Worm (Caenorhabditis elegans) whole organism, L4 larva: ENCODE measurements around the gene K02A6.4.
A peak's percentile ranks its signal among the peaks of the same experiment; 100 is the strongest.

Experiments used
- F10B5.3 ChIP-seq: sonication (generic microtip); optimal IDR thresholded peaks from 2 replicates; lab custom pipeline; 2016; ENCODE audit warnings: mild to moderate bottlenecking, missing genetic modification characterization, missing compliant biosample characterization
- F26F4.8 ChIP-seq: fragments of 200-800 bp; sonication (Bioruptor generic); conservative IDR thresholded peaks from 2 replicates; pipeline ENCODE4 v1.3.6; 2022; ENCODE audit warnings: missing genetic modification characterization, missing compliant biosample characterization
- F49E8.2 ChIP-seq: sonication (generic microtip); optimal IDR thresholded peaks from 2 replicates; lab custom pipeline; 2016; ENCODE audit warnings: missing compliant biosample characterization, mild to moderate bottlenecking, missing genetic modification characterization, borderline replicate concordance
- T26A8.4 ChIP-seq: fragments of 200-800 bp; sonication (Bioruptor generic); IDR thresholded peaks from 2 replicates; pipeline ENCODE4 v1.3.6; 2022; ENCODE audit warnings: missing genetic modification characterization, missing compliant biosample characterization
- Y48G9A.11 ChIP-seq: fragments of 200-800 bp; sonication (Bioruptor generic); IDR thresholded peaks from 2 replicates; pipeline ENCODE4 v1.3.6; 2022; ENCODE audit warnings: missing genetic modification reagents, missing genetic modification characterization, missing compliant biosample characterization
- Y5F2A.4 ChIP-seq: fragments of 200-800 bp; sonication (Bioruptor generic); optimal IDR thresholded peaks from 2 replicates; lab custom pipeline; 2018; ENCODE audit warnings: mild to moderate bottlenecking, missing genetic modification characterization, missing compliant biosample characterization
- ama-1 ChIP-seq: fragments of 150-350 bp; optimal IDR thresholded peaks from 2 replicates; lab custom pipeline; 2014; ENCODE audit warnings: inconsistent platforms, mixed read lengths
- ceh-62 ChIP-seq: sonication (generic microtip); optimal IDR thresholded peaks from 2 replicates; lab custom pipeline; 2017; ENCODE audit warnings: missing biosample characterization, missing genetic modification characterization
- cey-2 ChIP-seq: sonication (generic microtip); optimal IDR thresholded peaks from 3 replicates; lab custom pipeline; 2017; ENCODE audit warnings: missing genetic modification characterization, mild to moderate bottlenecking, missing compliant biosample characterization, antibody characterized with exemption, borderline replicate concordance; ENCODE audit not compliant: insufficient read depth
- ctbp-1 ChIP-seq: fragments of 200-800 bp; sonication (Bioruptor generic); IDR thresholded peaks from 2 replicates; pipeline ENCODE4 v1.3.6; 2022; ENCODE audit warnings: missing genetic modification reagents, missing genetic modification characterization, missing compliant biosample characterization
- daf-16 ChIP-seq, 3 experiments: sonication (generic microtip); optimal IDR thresholded peaks; 2 replicates each; lab custom pipeline; 2016 to 2017; ENCODE audit warnings: missing genetic modification characterization in 3 of 3, missing genetic modification reagents in 3 of 3, mild to moderate bottlenecking in 2 of 3, missing compliant biosample characterization in 2 of 3, missing biosample characterization in 1 of 3, moderate library complexity in 1 of 3
- daf-8 ChIP-seq: fragments of 200-800 bp; sonication (Bioruptor generic); IDR thresholded peaks from 2 replicates; pipeline ENCODE4 v1.3.6; 2022; ENCODE audit warnings: missing genetic modification characterization, missing compliant biosample characterization
- dpl-1 ChIP-seq: fragments of 150-350 bp; optimal IDR thresholded peaks from 2 replicates; lab custom pipeline; 2014; ENCODE audit warnings: missing biosample characterization, missing genetic modification reagents, missing genetic modification characterization
- egl-43 ChIP-seq: fragments of 200-800 bp; sonication (Bioruptor generic); IDR thresholded peaks from 2 replicates; pipeline ENCODE4 v1.3.6; 2022; ENCODE audit warnings: missing genetic modification reagents, missing genetic modification characterization, missing compliant biosample characterization
- fkh-10 ChIP-seq: fragments of 150-350 bp; optimal IDR thresholded peaks from 2 replicates; lab custom pipeline; 2014; ENCODE audit warnings: missing biosample characterization, missing genetic modification reagents, missing genetic modification characterization
- gei-8 ChIP-seq: fragments of 200-800 bp; sonication (Bioruptor generic); optimal IDR thresholded peaks from 2 replicates; lab custom pipeline; 2018; ENCODE audit warnings: mild to moderate bottlenecking, missing genetic modification characterization, missing compliant biosample characterization
- hif-1 ChIP-seq, 2 experiments: sonication (generic microtip); optimal IDR thresholded peaks; 2 replicates each; lab custom pipeline; 2016 to 2017; ENCODE audit warnings: missing compliant biosample characterization in 2 of 2, missing genetic modification characterization in 2 of 2, missing genetic modification reagents in 2 of 2, missing genotype in 2 of 2, mild to moderate bottlenecking in 1 of 2
- hlh-11 ChIP-seq: fragments of 200-800 bp; sonication (Bioruptor generic); optimal IDR thresholded peaks from 2 replicates; lab custom pipeline; 2018; ENCODE audit warnings: mild to moderate bottlenecking, missing genetic modification characterization, missing compliant biosample characterization
- hlh-30 ChIP-seq: sonication (generic microtip); optimal IDR thresholded peaks from 2 replicates; lab custom pipeline; 2017; ENCODE audit warnings: antibody characterized with exemption, mild to moderate bottlenecking, missing genetic modification characterization, missing compliant biosample characterization; ENCODE audit not compliant: insufficient read depth
- hmg-1.1 ChIP-seq: fragments of 200-800 bp; sonication (Bioruptor generic); IDR thresholded peaks from 2 replicates; pipeline ENCODE4 v1.3.6; 2022; ENCODE audit warnings: missing genetic modification reagents, missing genetic modification characterization, missing compliant biosample characterization
- lin-13 ChIP-seq: fragments of 150-350 bp; optimal IDR thresholded peaks from 2 replicates; lab custom pipeline; 2014; ENCODE audit warnings: missing biosample characterization, missing genetic modification reagents, missing genetic modification characterization
- lsy-2 ChIP-seq, 2 experiments: fragments of 150-350 bp in 1 of 2; sonication (generic microtip) in 1 of 2; optimal IDR thresholded peaks; 2 replicates each; lab custom pipeline; 2014 to 2017; ENCODE audit warnings: missing biosample characterization in 2 of 2, missing genetic modification characterization in 2 of 2
- mdl-1 ChIP-seq, 2 experiments: fragments of 150-350 bp in 1 of 2; sonication (generic microtip) in 1 of 2; optimal IDR thresholded peaks; 2 replicates each; lab custom pipeline; 2014 to 2017; ENCODE audit warnings: missing biosample characterization in 2 of 2, missing genetic modification characterization in 2 of 2
- mdt-29 ChIP-seq: fragments of 200-800 bp; sonication (Bioruptor generic); IDR thresholded peaks from 2 replicates; pipeline ENCODE4 v1.3.6; 2022; ENCODE audit warnings: missing genetic modification reagents, missing genetic modification characterization, missing compliant biosample characterization
- mep-1 ChIP-seq: fragments of 150-350 bp; sonication (generic microtip); optimal IDR thresholded peaks from 3 replicates; lab custom pipeline; 2014; ENCODE audit warnings: missing biosample characterization, missing genetic modification characterization
- mes-2 ChIP-seq: sonication (generic microtip); optimal IDR thresholded peaks from 2 replicates; lab custom pipeline; 2016; ENCODE audit warnings: missing genotype, mild to moderate bottlenecking, missing genetic modification characterization, missing compliant biosample characterization; ENCODE audit not compliant: poor library complexity, severe bottlenecking
- mxl-3 ChIP-seq: fragments of 200-800 bp; sonication (Bioruptor generic); optimal IDR thresholded peaks from 2 replicates; lab custom pipeline; 2018; ENCODE audit warnings: mild to moderate bottlenecking, missing genetic modification characterization, missing compliant biosample characterization
- nhr-25 ChIP-seq: sonication (generic microtip); optimal IDR thresholded peaks from 2 replicates; lab custom pipeline; 2017; ENCODE audit warnings: missing genetic modification characterization, mild to moderate bottlenecking, missing compliant biosample characterization, antibody characterized with exemption, moderate library complexity, borderline replicate concordance; ENCODE audit not compliant: insufficient read depth
- nhr-28 ChIP-seq: fragments of 150-350 bp; optimal IDR thresholded peaks from 2 replicates; lab custom pipeline; 2014; ENCODE audit warnings: missing biosample characterization, missing genetic modification characterization
- nhr-48 ChIP-seq: sonication (generic microtip); optimal IDR thresholded peaks from 2 replicates; lab custom pipeline; 2016; ENCODE audit warnings: mild to moderate bottlenecking, missing genetic modification characterization, missing compliant biosample characterization
- php-3 ChIP-seq: fragments of 200-800 bp; sonication (Bioruptor generic); IDR thresholded peaks from 2 replicates; pipeline ENCODE4 v1.3.6; 2022; ENCODE audit warnings: missing genetic modification reagents, missing genetic modification characterization, missing compliant biosample characterization
- rbr-2 ChIP-seq: sonication (generic microtip); optimal IDR thresholded peaks from 2 replicates; lab custom pipeline; 2016; ENCODE audit warnings: missing genotype, missing genetic modification characterization, missing compliant biosample characterization
- set-16 ChIP-seq: fragments of 200-800 bp; sonication (Bioruptor generic); IDR thresholded peaks from 2 replicates; pipeline ENCODE4 v1.3.6; 2022; ENCODE audit warnings: missing genetic modification reagents, missing genetic modification characterization, missing compliant biosample characterization
- skn-1 ChIP-seq: fragments of 150-350 bp; optimal IDR thresholded peaks from 2 replicates; lab custom pipeline; 2014; ENCODE audit warnings: missing biosample characterization, missing genetic modification characterization
- unc-62 ChIP-seq, 3 experiments: fragments of 150-350 bp in 1 of 3; sonication (generic microtip); optimal IDR thresholded peaks in 2 of 3; peaks in 1 of 3; 1 replicate in 1 of 3; 2 replicates in 2 of 3; lab custom pipeline; 2014 to 2017; ENCODE audit warnings: missing biosample characterization in 3 of 3, missing genetic modification characterization in 3 of 3, missing genetic modification reagents in 3 of 3, missing genotype in 1 of 3
- zfp-3 ChIP-seq: fragments of 200-800 bp; sonication (Bioruptor generic); conservative IDR thresholded peaks from 2 replicates; pipeline ENCODE4 v1.3.6; 2022; ENCODE audit warnings: missing genetic modification reagents, missing genetic modification characterization, missing compliant biosample characterization

Gene K02A6.4

DNA sequence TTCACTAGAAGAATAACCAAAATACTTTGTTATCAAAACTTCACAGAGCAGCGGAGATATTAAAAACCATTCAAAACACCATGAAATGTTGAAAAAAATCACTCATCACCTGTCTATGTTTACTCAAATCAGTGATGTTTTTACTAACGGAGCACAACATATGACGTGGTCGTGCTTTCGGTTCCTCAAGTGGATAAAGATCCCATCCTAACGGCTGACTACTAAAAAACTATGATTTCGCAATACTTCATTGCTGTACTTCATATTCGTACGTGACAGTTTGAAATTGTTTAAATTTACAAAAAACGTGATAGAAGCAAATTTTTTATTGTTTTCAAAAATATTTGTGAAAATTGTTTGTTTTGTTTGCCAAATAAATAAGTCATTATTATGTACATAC, 39.1 kb upstream of the K02A6.4 start:
- no peak for TF ChIP-seq ama-1 (lab: Kevin White, UChicago)
- TF ChIP-seq daf-16 (GFP tag; optimal IDR thresholded peaks at IDR 0.05; lab: Kevin White, UChicago): peak in 1 of 2 experiments; percentile 94
- no peak for TF ChIP-seq daf-16 (tag; optimal IDR thresholded peaks at IDR 0.05; lab: Kevin White, UChicago)
- TF ChIP-seq mes-2 (tag; lab: Kevin White, UChicago): no peak
- TF ChIP-seq mdt-29 (GFP tag; lab: Robert Waterston, UW): no peak
- TF ChIP-seq hif-1 (tag; optimal IDR thresholded peaks at IDR 0.05; lab: Kevin White, UChicago): peak in 1 of 2 experiments; percentile 95
- TF ChIP-seq dpl-1 (GFP tag; lab: Kevin White, UChicago): no peak
- TF ChIP-seq T26A8.4 (GFP tag; lab: Robert Waterston, UW): no peak
- no peak for TF ChIP-seq php-3 (GFP tag; lab: Robert Waterston, UW)
- TF ChIP-seq hlh-30 (tag; lab: Kevin White, UChicago): peak; percentile 44
- TF ChIP-seq ctbp-1 (GFP tag; lab: Robert Waterston, UW): no peak
- TF ChIP-seq F26F4.8 (GFP tag; lab: Robert Waterston, UW): no peak
- TF ChIP-seq nhr-28 (tag; lab: Kevin White, UChicago): no peak
- no peak for TF ChIP-seq egl-43 (GFP tag; lab: Robert Waterston, UW)
- TF ChIP-seq F49E8.2 (tag; lab: Kevin White, UChicago): no peak
- TF ChIP-seq F10B5.3 (tag; lab: Kevin White, UChicago): no peak
- TF ChIP-seq zfp-3 (GFP tag; lab: Robert Waterston, UW): no peak
- no peak for TF ChIP-seq set-16 (GFP tag; lab: Robert Waterston, UW)
- TF ChIP-seq skn-1: no peak
- TF ChIP-seq gei-8 (GFP tag; lab: Kevin White, UChicago): no peak

DNA sequence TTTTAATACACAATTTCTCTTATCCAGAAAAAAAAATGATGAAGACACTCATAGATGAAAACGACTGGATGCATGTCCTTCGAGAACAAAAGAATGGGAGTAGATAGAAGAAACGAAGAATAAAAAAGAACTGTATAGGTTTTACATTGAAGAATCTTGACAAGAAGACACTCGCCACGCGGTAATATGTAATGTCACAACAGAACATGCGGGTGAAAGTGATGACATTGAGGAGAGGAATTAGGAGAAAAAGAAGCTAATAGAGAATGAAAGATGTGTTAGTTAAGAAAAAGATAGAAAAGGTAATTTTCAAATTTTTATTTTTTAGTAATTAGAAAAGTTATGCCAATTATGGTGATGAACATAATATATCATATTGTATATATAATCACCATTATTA, 36.9 kb upstream of the K02A6.4 start:
- TF ChIP-seq daf-8 (GFP tag; lab: Robert Waterston, UW) (no peak), hlh-30 (tag; lab: Kevin White, UChicago) (peak; percentile 70), nhr-48 (tag; lab: Kevin White, UChicago) (no peak), nhr-25 (tag; lab: Kevin White, UChicago) (peak; percentile 49), Y48G9A.11 (GFP tag; lab: Robert Waterston, UW) (no peak), unc-62 (GFP tag; optimal IDR thresholded peaks at IDR 0.05 in 1 of 2; lab: Kevin White, UChicago) (no peak), unc-62 (tag; optimal IDR thresholded peaks at IDR 0.05; lab: Kevin White, UChicago) (no peak), mxl-3 (peak; percentile 48), lin-13 (GFP tag; lab: Kevin White, UChicago) (no peak), mdl-1 (tag; optimal IDR thresholded peaks at IDR 0.05; lab: Kevin White, UChicago) (peak in 1 of 2 experiments; percentile 31), nhr-28 (tag; lab: Kevin White, UChicago) (peak; percentile 22)
- TF ChIP-seq, all 104 proteins: peak for 5

DNA sequence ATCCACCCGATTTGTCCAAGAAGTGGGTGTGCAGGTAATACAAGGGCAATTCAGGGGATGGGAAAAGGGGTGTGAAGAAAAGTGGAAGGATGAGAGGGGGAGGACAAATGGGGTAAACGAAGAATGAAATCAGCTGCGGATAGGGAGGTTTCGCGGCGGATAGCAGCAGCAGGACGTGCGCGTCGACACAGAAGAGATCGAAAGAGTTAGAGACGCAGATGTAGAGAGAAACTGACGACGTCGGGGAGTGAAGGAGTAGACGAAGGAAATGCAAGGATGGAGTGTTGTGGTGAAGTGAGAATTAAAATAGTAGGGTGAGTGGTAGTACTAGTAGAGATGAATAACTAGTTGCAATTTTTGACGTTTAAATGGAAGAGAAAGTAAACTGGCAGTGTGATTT, 33.7 kb upstream of the K02A6.4 start, which contains the start of gene M60.6:
TSS of gene M60.6 (minus strand) at position 166 of the 400 bp plus-strand sequence.
- no peak for TF ChIP-seq cey-2
- peak; percentile 33 for TF ChIP-seq hlh-11 (tag; lab: Kevin White, UChicago)
- TF ChIP-seq nhr-28 (tag; lab: Kevin White, UChicago): peak; percentile 7
- TF ChIP-seq hmg-1.1 (GFP tag; lab: Robert Waterston, UW): peak; percentile 56
- peak; percentile 58; the same call in 1 of the 2 replicates for TF ChIP-seq ctbp-1 (GFP tag; lab: Robert Waterston, UW)
- peak; percentile 6 for TF ChIP-seq fkh-10 (GFP tag; lab: Kevin White, UChicago)
- TF ChIP-seq mxl-3: peak; percentile 34
- TF ChIP-seq skn-1: no peak
- no peak for TF ChIP-seq ceh-62 (tag; lab: Kevin White, UChicago)
- TF ChIP-seq rbr-2: peak; percentile 33
- TF ChIP-seq mes-2 (tag; lab: Kevin White, UChicago): peak; percentile 9
- peak; percentile 10 for TF ChIP-seq mep-1 (tag; lab: Kevin White, UChicago)
- TF ChIP-seq lsy-2 (tag; optimal IDR thresholded peaks at IDR 0.05; lab: Kevin White, UChicago): peak in 1 of 2 experiments; percentile 20
- TF ChIP-seq Y5F2A.4: no peak
- TF ChIP-seq, all 104 proteins: peak for 10
